Fruit fly (Drosophila melanogaster): ENCODE measurements around the gene CG3397.

The CG3397 gene

dm6 chr3R:11949387-11950029 lies 34.8 kb downstream of the CG3397 start, which contains the start of gene CG31211 (continued):
- no peak for TF ChIP-seq CG8089 (GFP tag; optimal IDR thresholded peaks at IDR 0.05)
- no peak for TF ChIP-seq HLHmδ (GFP tag; optimal IDR thresholded peaks at IDR 0.05)
- no peak for TF ChIP-seq pfk (GFP tag; optimal IDR thresholded peaks at IDR 0.05)
- no peak for TF ChIP-seq slp2 (GFP tag; optimal IDR thresholded peaks at IDR 0.05)
- no peak for TF ChIP-seq CG1529 (GFP tag; optimal IDR thresholded peaks at IDR 0.05)
- no peak for TF ChIP-seq ranshi (GFP tag; IDR thresholded peaks at IDR 0.05)
- TF ChIP-seq Oaz (GFP tag; IDR thresholded peaks at IDR 0.05), result no peak
- no peak for TF ChIP-seq Fer1 (GFP tag; optimal IDR thresholded peaks at IDR 0.05)
- no peak for TF ChIP-seq B-H2 (GFP tag; optimal IDR thresholded peaks at IDR 0.05)
- TF ChIP-seq CG10565 (GFP tag; optimal IDR thresholded peaks at IDR 0.05), result no peak
- no peak for TF ChIP-seq Hr78 (GFP tag; optimal IDR thresholded peaks at IDR 0.05)
- TF ChIP-seq Doc3 (GFP tag; IDR thresholded peaks at IDR 0.05; ENCODE audit: partially characterized antibody), result no peak
- no peak for TF ChIP-seq az2 (GFP tag; optimal IDR thresholded peaks at IDR 0.05)
- TF ChIP-seq CG7271 (tag; optimal IDR thresholded peaks at IDR 0.05), result no peak
- no peak for TF ChIP-seq CG9215 (GFP tag; IDR thresholded peaks at IDR 0.05)
- TF ChIP-seq unpg (GFP tag; optimal IDR thresholded peaks at IDR 0.05), result no peak
- TF ChIP-seq crp (GFP tag; optimal IDR thresholded peaks at IDR 0.05), result peak in 1 of 2 experiments; percentile 31
- TF ChIP-seq ssp (GFP tag; IDR thresholded peaks at IDR 0.05), result no peak
- peak; percentile 7 for TF ChIP-seq Nf-YC (tag; optimal IDR thresholded peaks at IDR 0.05)
- TF ChIP-seq CG2116 (GFP tag; optimal IDR thresholded peaks at IDR 0.05), result peak; percentile 77
- no peak for TF ChIP-seq exex (tag; optimal IDR thresholded peaks at IDR 0.05)
- no peak for TF ChIP-seq CG18262 (tag; optimal IDR thresholded peaks at IDR 0.05)
- no peak for TF ChIP-seq jing (GFP tag; optimal IDR thresholded peaks at IDR 0.05)
- no peak for TF ChIP-seq fd64A (GFP tag; optimal IDR thresholded peaks at IDR 0.05)
- TF ChIP-seq cato (GFP tag; optimal IDR thresholded peaks at IDR 0.05; ENCODE audit: borderline replicate concordance), result no peak
- TF ChIP-seq ase (GFP tag; IDR thresholded peaks at IDR 0.05), result no peak
- no peak for TF ChIP-seq sc (optimal IDR thresholded peaks at IDR 0.05)
- TF ChIP-seq sc (GFP tag; optimal IDR thresholded peaks at IDR 0.05), result no peak
- TF ChIP-seq CG6791 (GFP tag; IDR thresholded peaks at IDR 0.05; ENCODE audit: partially characterized antibody), result no peak
- peak; percentile 43 for TF ChIP-seq lilli (GFP tag; optimal IDR thresholded peaks at IDR 0.05)
- no peak for TF ChIP-seq wek (GFP tag; optimal IDR thresholded peaks at IDR 0.05)
- peak; percentile 69 for TF ChIP-seq sens (GFP tag)
- no peak for TF ChIP-seq NfI (GFP tag; optimal IDR thresholded peaks at IDR 0.05)
- no peak for TF ChIP-seq ken (GFP tag; IDR thresholded peaks at IDR 0.05)
- no peak for TF ChIP-seq gsb-n (tag; optimal IDR thresholded peaks at IDR 0.05)
- no peak for TF ChIP-seq Opbp (GFP tag; IDR thresholded peaks at IDR 0.05; ENCODE audit: partially characterized antibody)
- TF ChIP-seq prd (optimal IDR thresholded peaks at IDR 0.05), result no peak
- TF ChIP-seq prd (GFP tag; IDR thresholded peaks at IDR 0.05), result no peak
- no peak for TF ChIP-seq CG33213 (GFP tag; optimal IDR thresholded peaks at IDR 0.05)
- peak; percentile 28 for TF ChIP-seq Asciz (GFP tag; optimal IDR thresholded peaks at IDR 0.05)
- TF ChIP-seq jumu (GFP tag; optimal IDR thresholded peaks at IDR 0.05), result no peak
- TF ChIP-seq gem (tag; optimal IDR thresholded peaks at IDR 0.05), result peak; percentile 31
- TF ChIP-seq tgo (GFP tag; IDR thresholded peaks at IDR 0.05), result no peak
- TF ChIP-seq Nf-YB (GFP tag; optimal IDR thresholded peaks at IDR 0.05), result no peak
- TF ChIP-seq zen (tag; optimal IDR thresholded peaks at IDR 0.05), result no peak
- TF ChIP-seq peb (GFP tag; IDR thresholded peaks at IDR 0.05), result no peak
- no peak for TF ChIP-seq CG12071 (GFP tag; optimal IDR thresholded peaks at IDR 0.05)
- TF ChIP-seq CG10979 (tag; optimal IDR thresholded peaks at IDR 0.05), result no peak
- TF ChIP-seq sens-2 (GFP tag; IDR thresholded peaks at IDR 0.05), result no peak
- TF ChIP-seq sna (GFP tag; IDR thresholded peaks at IDR 0.05; ENCODE audit: partially characterized antibody), result no peak
